Worm (Caenorhabditis elegans): ENCODE results near the gene C29G2.3.
"Not testable (repeated sequence)": the region's sequence is repeated elsewhere in the genome, so short reads cannot be mapped to it uniquely, and the experiment has no call there.

C29G2.3 gene

ce11 chrV:2580598-2580997 lies at the start of gene C29G2.3:
C29G2.3 (plus strand) TSS chrV:2580898.
- TF ChIP-seq med-1 (GFP tag; optimal IDR thresholded peaks at IDR 0.05; ENCODE audit: insufficient read depth) (no peak), ztf-29 (GFP tag; IDR thresholded peaks at IDR 0.05) (no peak), klf-2 (GFP tag; conservative IDR thresholded peaks at IDR 0.05) (no peak), T22C8.4 (GFP tag; IDR thresholded peaks at IDR 0.05) (no peak), tab-1 (GFP tag; IDR thresholded peaks at IDR 0.05) (no peak), flt-1 (GFP tag; IDR thresholded peaks at IDR 0.05) (no peak), ztf-23 (GFP tag; IDR thresholded peaks at IDR 0.05) (no peak), ref-1 (GFP tag; conservative IDR thresholded peaks at IDR 0.05) (no peak), cog-1 (tag; optimal IDR thresholded peaks at IDR 0.05) (no peak)

ce11 chrV:2536309-2536708 lies 44.4 kb upstream of the C29G2.3 start, which contains the start of gene Y45G12C.10:
Y45G12C.10 (minus strand) TSS chrV:2536409.
- TF ChIP-seq ztf-29 (GFP tag; IDR thresholded peaks at IDR 0.05); flt-1 (GFP tag; IDR thresholded peaks at IDR 0.05); med-1 (GFP tag; optimal IDR thresholded peaks at IDR 0.05; ENCODE audit: insufficient read depth): not testable (repeated sequence)

- TF ChIP-seq T22C8.4 (GFP tag; IDR thresholded peaks at IDR 0.05); ref-1 (GFP tag; conservative IDR thresholded peaks at IDR 0.05); cog-1 (tag; optimal IDR thresholded peaks at IDR 0.05): not testable (repeated sequence)
Observed at ce11 chrV:2561390-2561789, 19.3 kb upstream of the C29G2.3 start, which contains the start of gene gst-10. gst-10 (plus strand) TSS chrV:2561690.

- TF ChIP-seq cog-1 (tag; optimal IDR thresholded peaks at IDR 0.05) (no peak), med-1 (GFP tag; optimal IDR thresholded peaks at IDR 0.05; ENCODE audit: insufficient read depth) (no peak), flt-1 (GFP tag; IDR thresholded peaks at IDR 0.05) (no peak), ztf-23 (GFP tag; IDR thresholded peaks at IDR 0.05) (no peak), ztf-29 (GFP tag; IDR thresholded peaks at IDR 0.05) (no peak), klf-2 (GFP tag; conservative IDR thresholded peaks at IDR 0.05) (no peak), T22C8.4 (GFP tag; IDR thresholded peaks at IDR 0.05) (no peak), tab-1 (GFP tag; IDR thresholded peaks at IDR 0.05) (no peak), ref-1 (GFP tag; conservative IDR thresholded peaks at IDR 0.05) (no peak)
Observed at ce11 chrV:2565525-2565924, 15.2 kb upstream of the C29G2.3 start, which contains the start of gene Y45G12C.1. Y45G12C.1 (plus strand) TSS chrV:2565683.

- no peak for TF ChIP-seq cog-1 (tag; optimal IDR thresholded peaks at IDR 0.05)
- no peak for TF ChIP-seq ztf-23 (GFP tag; IDR thresholded peaks at IDR 0.05)
- no peak for TF ChIP-seq ztf-29 (GFP tag; IDR thresholded peaks at IDR 0.05)
- no peak for TF ChIP-seq flt-1 (GFP tag; IDR thresholded peaks at IDR 0.05)
- TF ChIP-seq ref-1 (GFP tag; conservative IDR thresholded peaks at IDR 0.05) = no peak
- TF ChIP-seq tab-1 (GFP tag; IDR thresholded peaks at IDR 0.05) = no peak
- TF ChIP-seq T22C8.4 (GFP tag; IDR thresholded peaks at IDR 0.05) = no peak
- TF ChIP-seq klf-2 (GFP tag; conservative IDR thresholded peaks at IDR 0.05) = no peak
- no peak for TF ChIP-seq med-1 (GFP tag; optimal IDR thresholded peaks at IDR 0.05; ENCODE audit: insufficient read depth)
Observed at ce11 chrV:2570643-2571042, 10.1 kb upstream of the C29G2.3 start, which contains the start of gene srj-19. srj-19 (minus strand) TSS chrV:2570743.

- TF ChIP-seq ztf-23 (GFP tag; IDR thresholded peaks at IDR 0.05) (no peak), T22C8.4 (GFP tag; IDR thresholded peaks at IDR 0.05) (no peak), ztf-29 (GFP tag; IDR thresholded peaks at IDR 0.05) (no peak), ref-1 (GFP tag; conservative IDR thresholded peaks at IDR 0.05) (no peak), flt-1 (GFP tag; IDR thresholded peaks at IDR 0.05) (no peak), klf-2 (GFP tag; conservative IDR thresholded peaks at IDR 0.05) (no peak), med-1 (GFP tag; optimal IDR thresholded peaks at IDR 0.05; ENCODE audit: insufficient read depth) (no peak), cog-1 (tag; optimal IDR thresholded peaks at IDR 0.05) (no peak), tab-1 (GFP tag; IDR thresholded peaks at IDR 0.05) (no peak)
Observed at ce11 chrV:2573108-2573507, 7.6 kb upstream of the C29G2.3 start, which contains the start of gene srj-20. srj-20 (minus strand) TSS chrV:2573208.

ce11 chrV:2573881-2574280 lies 6.8 kb upstream of the C29G2.3 start, which contains the start of gene nhr-290:
nhr-290 (plus strand) TSS chrV:2574181.
- TF ChIP-seq flt-1 (GFP tag; IDR thresholded peaks at IDR 0.05) = no peak
- no peak for TF ChIP-seq med-1 (GFP tag; optimal IDR thresholded peaks at IDR 0.05; ENCODE audit: insufficient read depth)

- TF ChIP-seq cog-1 (tag; optimal IDR thresholded peaks at IDR 0.05) = no peak
- TF ChIP-seq ref-1 (GFP tag; conservative IDR thresholded peaks at IDR 0.05) = no peak
Observed at ce11 chrV:2575716-2576115, 5.0 kb upstream of the C29G2.3 start.

- no peak for TF ChIP-seq flt-1 (GFP tag; IDR thresholded peaks at IDR 0.05)
Observed at ce11 chrV:2577603-2578002, 3.1 kb upstream of the C29G2.3 start, which contains the start of gene srt-4. srt-4 (plus strand) TSS chrV:2577903.

ce11 chrV:2585727-2586126 lies 5.0 kb downstream of the C29G2.3 start, which contains the start of gene C29G2.6:
C29G2.6 (minus strand) TSS chrV:2585908.
- TF ChIP-seq tab-1 (GFP tag; IDR thresholded peaks at IDR 0.05) (no peak), ztf-23 (GFP tag; IDR thresholded peaks at IDR 0.05) (no peak), T22C8.4 (GFP tag; IDR thresholded peaks at IDR 0.05) (no peak), cog-1 (tag; optimal IDR thresholded peaks at IDR 0.05) (no peak), klf-2 (GFP tag; conservative IDR thresholded peaks at IDR 0.05) (no peak), ztf-29 (GFP tag; IDR thresholded peaks at IDR 0.05) (no peak), ref-1 (GFP tag; conservative IDR thresholded peaks at IDR 0.05) (no peak), flt-1 (GFP tag; IDR thresholded peaks at IDR 0.05) (no peak), med-1 (GFP tag; optimal IDR thresholded peaks at IDR 0.05; ENCODE audit: insufficient read depth) (no peak)

- TF ChIP-seq med-1 (GFP tag; optimal IDR thresholded peaks at IDR 0.05; ENCODE audit: insufficient read depth) = no peak
- no peak for TF ChIP-seq ztf-29 (GFP tag; IDR thresholded peaks at IDR 0.05)
- no peak for TF ChIP-seq ref-1 (GFP tag; conservative IDR thresholded peaks at IDR 0.05)
- TF ChIP-seq ztf-23 (GFP tag; IDR thresholded peaks at IDR 0.05) = no peak
- TF ChIP-seq flt-1 (GFP tag; IDR thresholded peaks at IDR 0.05) = no peak
- no peak for TF ChIP-seq T22C8.4 (GFP tag; IDR thresholded peaks at IDR 0.05)
- TF ChIP-seq klf-2 (GFP tag; conservative IDR thresholded peaks at IDR 0.05) = no peak
- TF ChIP-seq cog-1 (tag; optimal IDR thresholded peaks at IDR 0.05) = no peak
- TF ChIP-seq tab-1 (GFP tag; IDR thresholded peaks at IDR 0.05) = no peak
Observed at ce11 chrV:2589834-2590233, 9.1 kb downstream of the C29G2.3 start.
